Worm (Caenorhabditis elegans): ENCODE data around the gene K11D12.6.

Gene K11D12.6

DNA sequence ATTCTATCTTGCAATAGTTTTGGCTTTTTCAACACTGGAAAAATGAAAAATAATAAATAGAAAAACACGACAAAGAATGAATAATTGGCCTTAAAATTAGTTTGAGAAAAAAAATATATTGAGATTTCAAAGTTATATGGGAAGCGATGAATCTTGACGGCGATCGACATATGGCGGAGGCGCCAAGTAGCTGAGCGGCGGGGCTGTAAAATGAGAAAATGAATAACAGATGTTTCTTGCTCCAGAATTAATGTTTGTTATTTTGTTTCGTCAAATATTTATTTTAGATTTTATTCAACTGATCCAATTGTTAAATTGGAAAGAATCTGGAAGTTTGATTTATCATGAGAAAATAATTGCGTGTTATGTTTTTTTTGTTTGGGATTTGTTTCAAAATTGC is 4.6 kb upstream of the K11D12.6 start, which contains the start of gene K11D12.11:
K11D12.11 (minus strand) TSS at position 42 of the 400 bp plus-strand sequence.
- TF ChIP-seq lin-39 (tag; optimal IDR thresholded peaks at IDR 0.05) (no peak), lin-15B (tag; optimal IDR thresholded peaks at IDR 0.05) (no peak), pqm-1 (tag; optimal IDR thresholded peaks at IDR 0.05) (no peak), elt-2 (tag; optimal IDR thresholded peaks at IDR 0.05) (no peak), ZK546.5 (tag; optimal IDR thresholded peaks at IDR 0.05) (no peak), tbx-2 (tag; optimal IDR thresholded peaks at IDR 0.05) (no peak), ztf-11 (tag; optimal IDR thresholded peaks at IDR 0.05) (no peak), elt-1 (tag; optimal IDR thresholded peaks at IDR 0.05) (no peak), nhr-23 (tag; optimal IDR thresholded peaks at IDR 0.05) (no peak), ztf-4 (tag; optimal IDR thresholded peaks at IDR 0.05) (no peak), fkh-10 (GFP tag; optimal IDR thresholded peaks at IDR 0.05) (no peak), nhr-28 (tag; optimal IDR thresholded peaks at IDR 0.05) (no peak), nhr-76 (tag; optimal IDR thresholded peaks at IDR 0.05) (no peak), sea-2 (GFP tag; optimal IDR thresholded peaks at IDR 0.05) (no peak)

DNA sequence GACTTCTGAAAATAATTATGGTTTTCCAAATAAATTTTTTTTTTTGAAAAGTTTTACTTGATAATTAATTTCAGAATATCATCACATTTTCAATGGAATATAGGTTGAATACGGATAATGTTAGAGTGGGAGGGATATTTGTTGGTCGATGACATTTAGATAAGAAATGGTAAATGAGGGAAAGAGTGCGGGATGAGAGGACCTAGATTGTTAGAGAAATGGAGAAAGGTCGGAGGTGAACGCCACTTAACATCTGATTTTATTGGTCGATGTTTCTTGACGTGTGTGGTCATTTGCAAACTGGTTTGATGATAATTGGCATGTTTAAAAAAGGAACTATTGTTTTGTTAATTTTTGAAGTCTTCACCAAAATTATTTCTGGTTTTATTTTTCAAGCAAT is 3.5 kb upstream of the K11D12.6 start:
- TF ChIP-seq snpc-4 (tag; optimal IDR thresholded peaks at IDR 0.05), result no peak
- TF ChIP-seq nhr-25 (tag; optimal IDR thresholded peaks at IDR 0.05), result peak; percentile 60

DNA sequence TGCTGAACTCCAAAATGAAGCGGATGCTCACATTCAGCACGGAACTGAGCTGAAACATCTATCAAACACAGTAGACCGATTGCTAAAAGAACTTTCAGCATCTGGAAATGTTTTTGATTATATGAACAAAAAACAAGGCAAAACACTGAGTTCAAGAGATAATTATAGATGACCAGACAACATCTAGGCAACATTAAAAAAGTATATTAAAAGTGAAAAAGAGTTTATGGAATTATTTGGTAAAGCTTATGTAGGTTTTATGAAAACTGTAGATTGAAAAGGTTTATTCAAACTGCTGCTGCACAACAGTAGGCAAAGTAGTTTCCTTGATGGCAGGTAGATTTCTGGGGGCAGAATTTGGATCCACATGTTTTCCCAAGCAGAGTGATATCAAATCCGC is 1.4 kb upstream of the K11D12.6 start, which contains the start of gene K11D12.7:
K11D12.7 (minus strand) TSS at position 101 of the 400 bp plus-strand sequence.
- TF ChIP-seq pha-4 (tag; optimal IDR thresholded peaks at IDR 0.05), result no peak
- TF ChIP-seq pqm-1 (tag; optimal IDR thresholded peaks at IDR 0.05), result no peak
- no peak for TF ChIP-seq unc-62 (GFP tag; optimal IDR thresholded peaks at IDR 0.05)
- no peak for TF ChIP-seq aly-2 (tag; optimal IDR thresholded peaks at IDR 0.05)
- no peak for TF ChIP-seq nhr-43 (tag; optimal IDR thresholded peaks at IDR 0.05; ENCODE audit: poor library complexity, severe bottlenecking)
- no peak for TF ChIP-seq skn-1 (tag; optimal IDR thresholded peaks at IDR 0.05)
- no peak for TF ChIP-seq mdl-1 (tag; optimal IDR thresholded peaks at IDR 0.05)
- TF ChIP-seq elt-1 (tag; optimal IDR thresholded peaks at IDR 0.05), result no peak
- no peak for TF ChIP-seq fkh-2 (tag; optimal IDR thresholded peaks at IDR 0.05)
- no peak for TF ChIP-seq jun-1 (tag; optimal IDR thresholded peaks at IDR 0.05)
- TF ChIP-seq nhr-237 (tag; optimal IDR thresholded peaks at IDR 0.05), result no peak

DNA sequence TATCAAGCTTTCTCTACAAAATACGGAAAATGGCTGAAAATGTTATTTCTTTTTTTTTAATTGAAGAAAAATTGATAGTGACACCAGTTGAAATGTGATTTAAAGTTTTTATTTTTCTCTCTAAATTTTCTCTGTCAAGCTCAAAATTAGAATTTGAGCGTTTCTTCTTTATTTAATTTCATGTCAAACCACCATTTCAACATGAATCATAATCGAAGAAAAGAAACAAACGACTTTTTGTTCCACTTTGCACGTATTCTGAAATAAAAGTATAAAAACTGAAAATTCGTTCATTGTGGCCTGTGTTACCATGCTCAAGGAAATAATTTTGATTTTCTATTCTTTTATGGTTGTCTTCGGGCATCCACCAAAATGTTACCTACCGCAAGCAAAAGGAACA is 1.9 kb downstream of the K11D12.6 start, which contains the start of gene K11D12.13:
K11D12.13 (plus strand) TSS at position 301 of the 400 bp plus-strand sequence.
- TF ChIP-seq nhr-11 (tag; optimal IDR thresholded peaks at IDR 0.05), result no peak
- TF ChIP-seq fkh-10 (GFP tag; optimal IDR thresholded peaks at IDR 0.05), result no peak
- TF ChIP-seq jun-1 (tag; optimal IDR thresholded peaks at IDR 0.05), result no peak
- no peak for TF ChIP-seq mml-1 (tag; optimal IDR thresholded peaks at IDR 0.05)
- no peak for TF ChIP-seq fos-1 (tag; optimal IDR thresholded peaks at IDR 0.05)
- no peak for TF ChIP-seq zag-1 (tag; optimal IDR thresholded peaks at IDR 0.05)
- no peak for TF ChIP-seq egl-27 (tag; optimal IDR thresholded peaks at IDR 0.05)
- TF ChIP-seq nhr-12 (tag; optimal IDR thresholded peaks at IDR 0.05), result no peak
- no peak for TF ChIP-seq ceh-16 (tag; optimal IDR thresholded peaks at IDR 0.05)
- TF ChIP-seq ztf-4 (tag; optimal IDR thresholded peaks at IDR 0.05), result no peak
- TF ChIP-seq fkh-2 (tag; optimal IDR thresholded peaks at IDR 0.05), result no peak
- TF ChIP-seq snpc-4 (tag; optimal IDR thresholded peaks at IDR 0.05), result no peak
- no peak for TF ChIP-seq elt-2 (tag; optimal IDR thresholded peaks at IDR 0.05)
- TF ChIP-seq nhr-43 (tag; optimal IDR thresholded peaks at IDR 0.05; ENCODE audit: poor library complexity, severe bottlenecking), result no peak
- no peak for TF ChIP-seq lin-39 (tag; optimal IDR thresholded peaks at IDR 0.05)

DNA sequence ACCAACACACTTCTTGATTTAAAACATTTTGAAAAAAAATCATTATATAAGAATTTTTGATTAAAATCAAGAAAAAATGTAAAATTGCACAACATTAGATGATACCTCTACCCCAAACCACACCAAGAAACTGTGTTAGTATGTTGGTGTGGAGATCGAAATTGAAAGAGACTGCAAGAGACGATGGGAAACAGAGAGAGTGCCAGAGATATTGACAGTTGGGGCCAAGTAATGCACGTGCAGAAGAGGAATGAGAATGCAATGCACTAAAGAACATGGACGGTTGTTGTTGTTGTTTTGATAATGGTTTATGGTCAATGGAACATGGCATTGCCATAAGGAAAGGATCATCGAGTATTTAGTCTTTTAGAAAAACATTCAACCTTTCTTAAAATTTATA is 2.8 kb downstream of the K11D12.6 start:
- TF ChIP-seq nhr-237 (tag; optimal IDR thresholded peaks at IDR 0.05) (no peak), pha-4 (tag; optimal IDR thresholded peaks at IDR 0.05) (peak; percentile 11), elt-2 (tag; optimal IDR thresholded peaks at IDR 0.05) (peak; percentile 48), mdl-1 (tag; optimal IDR thresholded peaks at IDR 0.05) (peak; percentile 68), ZK546.5 (tag; optimal IDR thresholded peaks at IDR 0.05) (no peak), lin-39 (tag; optimal IDR thresholded peaks at IDR 0.05) (peak; percentile 0), fos-1 (tag; optimal IDR thresholded peaks at IDR 0.05) (no peak), mml-1 (tag; optimal IDR thresholded peaks at IDR 0.05) (peak; percentile 58), nhr-23 (tag; optimal IDR thresholded peaks at IDR 0.05) (peak; percentile 42), pqm-1 (tag; optimal IDR thresholded peaks at IDR 0.05) (peak; percentile 41)

DNA sequence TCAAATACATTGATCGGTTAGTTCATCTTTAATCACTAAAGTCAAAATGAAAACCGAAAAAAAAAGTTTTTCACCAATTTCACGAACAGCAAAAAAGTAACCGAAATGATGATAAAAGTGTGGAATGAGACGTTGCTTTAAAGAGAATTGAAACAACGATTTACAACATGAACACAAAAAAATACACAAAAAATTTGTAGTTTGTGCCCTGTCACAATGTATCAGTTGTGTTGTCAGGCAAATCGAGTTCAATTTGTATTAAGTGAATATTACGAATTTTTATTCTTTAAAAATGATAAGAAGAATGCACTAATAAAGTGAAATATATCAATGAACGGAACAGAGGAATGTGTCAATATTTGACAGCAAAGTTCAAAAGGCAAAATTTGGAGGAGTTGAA is 3.2 kb downstream of the K11D12.6 start:
- TF ChIP-seq elt-2 (tag; optimal IDR thresholded peaks at IDR 0.05) (peak; percentile 66), lsy-12 (tag; optimal IDR thresholded peaks at IDR 0.05) (no peak)

Data from whole organism, L3 larva.